Worm (Caenorhabditis elegans) whole organism, L1 larva: ENCODE measurements around the gene abu-12.

Source experiments
- ama-1 ChIP-seq: fragments of 150-350 bp; optimal IDR thresholded peaks from 2 replicates; lab custom pipeline; 2014
- ceh-90 ChIP-seq: sonication (generic microtip); optimal IDR thresholded peaks from 2 replicates; lab custom pipeline; 2016; ENCODE audit warnings: missing genetic modification characterization, missing compliant biosample characterization
- nhr-28 ChIP-seq: fragments of 150-350 bp; optimal IDR thresholded peaks from 2 replicates; lab custom pipeline; 2014; ENCODE audit warnings: missing biosample characterization, missing genetic modification characterization

- TF ChIP-seq ceh-90 (no peak), ama-1 (lab: Kevin White, UChicago) (no peak), nhr-28 (no peak)
These were observed 41.2 kb upstream of the abu-12 start for ce11 chrX:498640-499039.
